Worm (Caenorhabditis elegans) whole organism, L1 larva: Measurements from ENCODE around the gene cnd-1.

Experiments used
- ama-1 ChIP-seq: fragments of 150-350 bp; optimal IDR thresholded peaks from 2 replicates; lab custom pipeline; 2014
- blmp-1 ChIP-seq: fragments of 150-350 bp; optimal IDR thresholded peaks from 2 replicates; lab custom pipeline; 2014; ENCODE audit warnings: missing biosample characterization, missing genetic modification characterization
- ceh-88 ChIP-seq: fragments of 200-800 bp; sonication (Bioruptor generic); IDR thresholded peaks from 2 replicates; pipeline ENCODE4 v1.3.6; 2022; ENCODE audit warnings: missing genetic modification characterization, missing compliant biosample characterization
- lin-39 ChIP-seq: fragments of 150-350 bp; optimal IDR thresholded peaks from 2 replicates; lab custom pipeline; 2014; ENCODE audit warnings: missing biosample characterization, missing genetic modification reagents, missing genetic modification characterization
- nhr-237 ChIP-seq: fragments of 150-350 bp; optimal IDR thresholded peaks from 2 replicates; lab custom pipeline; 2014; ENCODE audit warnings: missing biosample characterization, missing genetic modification characterization
- nhr-76 ChIP-seq: sonication (generic microtip); optimal IDR thresholded peaks from 2 replicates; lab custom pipeline; 2017; ENCODE audit warnings: missing biosample characterization, missing genetic modification characterization
- nhr-90 ChIP-seq: sonication (generic microtip); optimal IDR thresholded peaks from 2 replicates; lab custom pipeline; 2016; ENCODE audit warnings: mild to moderate bottlenecking, missing genetic modification characterization, missing compliant biosample characterization; ENCODE audit not compliant: poor library complexity
- pag-3 ChIP-seq: sonication (generic microtip); optimal IDR thresholded peaks from 2 replicates; lab custom pipeline; 2017; ENCODE audit warnings: missing genetic modification characterization, mild to moderate bottlenecking, missing compliant biosample characterization, antibody characterized with exemption, borderline replicate concordance; ENCODE audit not compliant: insufficient read depth
- snpc-4 ChIP-seq: fragments of 150-350 bp; optimal IDR thresholded peaks from 2 replicates; lab custom pipeline; 2014; ENCODE audit warnings: missing biosample characterization, missing genetic modification characterization
- sox-4 ChIP-seq: sonication (generic microtip); optimal IDR thresholded peaks from 2 replicates; lab custom pipeline; 2016; ENCODE audit warnings: missing genetic modification characterization, missing compliant biosample characterization

ce11 chrIII:5214162-5214561, 30.3 kb downstream of the cnd-1 start:
- TF ChIP-seq ama-1 (lab: Kevin White, UChicago), result no peak
- no peak for TF ChIP-seq nhr-237 (tag; lab: Kevin White, UChicago)
- TF ChIP-seq sox-4 (tag; lab: Kevin White, UChicago), result no peak
- TF ChIP-seq snpc-4 (tag; lab: Kevin White, UChicago), result no peak
- TF ChIP-seq pag-3 (tag; lab: Kevin White, UChicago), result no peak
- TF ChIP-seq nhr-76 (tag; lab: Kevin White, UChicago), result no peak
- no peak for TF ChIP-seq ceh-88 (GFP tag; lab: Robert Waterston, UW)
- TF ChIP-seq nhr-90 (tag; lab: Kevin White, UChicago), result no peak
- no peak for TF ChIP-seq lin-39 (tag; lab: Kevin White, UChicago)
- TF ChIP-seq blmp-1 (tag; lab: Kevin White, UChicago), result no peak
